Worm (Caenorhabditis elegans) whole organism, L2 larva: Measurements from ENCODE around the gene lim-6.

Experiments used
- C34F6.9 ChIP-seq: fragments of 150-350 bp; optimal IDR thresholded peaks from 2 replicates; lab custom pipeline; 2014; ENCODE audit warnings: missing biosample characterization, missing genetic modification characterization
- R02D3.7 ChIP-seq: fragments of 150-350 bp; optimal IDR thresholded peaks from 2 replicates; lab custom pipeline; 2014; ENCODE audit warnings: missing biosample characterization, missing genetic modification characterization
- Y55F3AM.14 ChIP-seq: fragments of 200-800 bp; sonication (Bioruptor generic); optimal IDR thresholded peaks from 2 replicates; lab custom pipeline; 2018; ENCODE audit warnings: mild to moderate bottlenecking, missing genetic modification characterization, missing compliant biosample characterization
- ZK546.5 ChIP-seq: sonication (generic microtip); optimal IDR thresholded peaks from 2 replicates; lab custom pipeline; 2017; ENCODE audit warnings: missing biosample characterization, missing genetic modification characterization
- aly-2 ChIP-seq: fragments of 150-350 bp; optimal IDR thresholded peaks from 2 replicates; lab custom pipeline; 2014; ENCODE audit warnings: missing biosample characterization, missing genetic modification characterization
- ama-1 ChIP-seq: fragments of 150-350 bp; optimal IDR thresholded peaks from 2 replicates; lab custom pipeline; 2018; ENCODE audit warnings: inconsistent platforms
- blmp-1 ChIP-seq: sonication (generic microtip); optimal IDR thresholded peaks from 2 replicates; lab custom pipeline; 2017; ENCODE audit warnings: missing genetic modification characterization, mild to moderate bottlenecking, missing compliant biosample characterization, antibody characterized with exemption, moderate library complexity; ENCODE audit not compliant: insufficient read depth
- ceh-16 ChIP-seq: fragments of 150-350 bp; optimal IDR thresholded peaks from 2 replicates; lab custom pipeline; 2014; ENCODE audit warnings: missing biosample characterization, missing genetic modification characterization
- ceh-82 ChIP-seq: fragments of 150-350 bp; optimal IDR thresholded peaks from 2 replicates; lab custom pipeline; 2014; ENCODE audit warnings: missing biosample characterization, missing genetic modification characterization
- crh-2 ChIP-seq: sonication (generic microtip); optimal IDR thresholded peaks from 2 replicates; lab custom pipeline; 2017; ENCODE audit warnings: missing biosample characterization, missing genetic modification characterization
- dmd-4 ChIP-seq: sonication (generic microtip); optimal IDR thresholded peaks from 2 replicates; lab custom pipeline; 2017; ENCODE audit warnings: missing biosample characterization, missing genetic modification characterization
- egl-27 ChIP-seq: sonication (generic microtip); optimal IDR thresholded peaks from 3 replicates; lab custom pipeline; 2017; ENCODE audit warnings: missing biosample characterization, missing genetic modification reagents, missing genetic modification characterization
- elt-3 ChIP-seq: sonication (generic microtip); optimal IDR thresholded peaks from 2 replicates; lab custom pipeline; 2017; ENCODE audit warnings: missing biosample characterization, missing genetic modification characterization
- fos-1 ChIP-seq: fragments of 150-350 bp; optimal IDR thresholded peaks from 2 replicates; lab custom pipeline; 2014; ENCODE audit warnings: missing biosample characterization, missing genetic modification characterization
- lin-11 ChIP-seq: fragments of 150-350 bp; sonication (generic microtip); optimal IDR thresholded peaks from 2 replicates; lab custom pipeline; 2014; ENCODE audit warnings: missing biosample characterization, missing genetic modification characterization, inconsistent platforms, mixed read lengths
- lin-13 ChIP-seq: fragments of 150-350 bp; optimal IDR thresholded peaks from 2 replicates; lab custom pipeline; 2014; ENCODE audit warnings: missing biosample characterization, missing genetic modification reagents, missing genetic modification characterization
- lin-39 ChIP-seq: fragments of 150-350 bp; optimal IDR thresholded peaks from 2 replicates; lab custom pipeline; 2014; ENCODE audit warnings: missing biosample characterization, missing genetic modification reagents, missing genetic modification characterization
- lsy-2 ChIP-seq, 2 experiments: fragments of 150-350 bp in 1 of 2; sonication (generic microtip) in 1 of 2; optimal IDR thresholded peaks; 2 replicates each; lab custom pipeline; 2014 to 2017; ENCODE audit warnings: missing biosample characterization in 2 of 2, missing genetic modification characterization in 2 of 2
- mab-5 ChIP-seq: fragments of 150-350 bp; optimal IDR thresholded peaks from 2 replicates; lab custom pipeline; 2014; ENCODE audit warnings: missing biosample characterization, missing genetic modification characterization
- mbf-1 ChIP-seq: sonication (generic microtip); optimal IDR thresholded peaks from 2 replicates; lab custom pipeline; 2017; ENCODE audit warnings: missing biosample characterization, missing genetic modification characterization
- mdl-1 ChIP-seq, 2 experiments: fragments of 150-350 bp in 1 of 2; sonication (generic microtip) in 1 of 2; optimal IDR thresholded peaks; 2 replicates each; lab custom pipeline; 2017; ENCODE audit warnings: missing biosample characterization in 2 of 2, missing genetic modification characterization in 2 of 2
- nhr-11 ChIP-seq: fragments of 150-350 bp; optimal IDR thresholded peaks from 2 replicates; lab custom pipeline; 2014; ENCODE audit warnings: missing biosample characterization, missing genetic modification characterization
- nhr-129 ChIP-seq: fragments of 150-350 bp; optimal IDR thresholded peaks from 2 replicates; lab custom pipeline; 2014; ENCODE audit warnings: missing biosample characterization, missing genetic modification characterization
- nhr-21 ChIP-seq: fragments of 150-350 bp; optimal IDR thresholded peaks from 2 replicates; lab custom pipeline; 2014; ENCODE audit warnings: missing biosample characterization, missing genetic modification characterization
- nhr-23 ChIP-seq: fragments of 150-350 bp; optimal IDR thresholded peaks from 2 replicates; lab custom pipeline; 2014; ENCODE audit warnings: missing biosample characterization, missing genetic modification reagents, missing genetic modification characterization
- nhr-237 ChIP-seq: fragments of 150-350 bp; optimal IDR thresholded peaks from 2 replicates; lab custom pipeline; 2014; ENCODE audit warnings: missing biosample characterization, missing genetic modification characterization
- nhr-25 ChIP-seq: fragments of 150-350 bp; sonication (generic microtip); optimal IDR thresholded peaks from 3 replicates; lab custom pipeline; 2014; ENCODE audit warnings: missing biosample characterization, missing genetic modification characterization
- nhr-6 ChIP-seq: fragments of 150-350 bp; optimal IDR thresholded peaks from 2 replicates; lab custom pipeline; 2014; ENCODE audit warnings: missing biosample characterization, missing genetic modification characterization
- nhr-77 ChIP-seq: fragments of 150-350 bp; optimal IDR thresholded peaks from 2 replicates; lab custom pipeline; 2014; ENCODE audit warnings: missing biosample characterization, missing genetic modification characterization
- peb-1 ChIP-seq: fragments of 150-350 bp; optimal IDR thresholded peaks from 2 replicates; lab custom pipeline; 2014; ENCODE audit warnings: missing biosample characterization, missing genetic modification characterization
- skn-1 ChIP-seq: sonication (generic microtip); optimal IDR thresholded peaks from 2 replicates; lab custom pipeline; 2017; ENCODE audit warnings: missing biosample characterization, missing genetic modification characterization
- sma-3 ChIP-seq: sonication (generic microtip); optimal IDR thresholded peaks from 2 replicates; lab custom pipeline; 2016; ENCODE audit warnings: missing genetic modification reagents, missing genetic modification characterization, missing compliant biosample characterization
- sma-9 ChIP-seq, 2 experiments: fragments of 150-350 bp in 1 of 2; sonication (generic microtip) in 1 of 2; optimal IDR thresholded peaks; 2 replicates each; lab custom pipeline; 2014 to 2016; ENCODE audit warnings: missing genetic modification characterization in 2 of 2, mild to moderate bottlenecking in 1 of 2, missing biosample characterization in 1 of 2, missing compliant biosample characterization in 1 of 2, missing genetic modification reagents in 1 of 2, moderate library complexity in 1 of 2
- snpc-4 ChIP-seq: fragments of 150-350 bp; optimal IDR thresholded peaks from 2 replicates; lab custom pipeline; 2014; ENCODE audit warnings: missing biosample characterization, missing genetic modification characterization
- unc-39 ChIP-seq: fragments of 150-350 bp; optimal IDR thresholded peaks from 2 replicates; lab custom pipeline; 2014; ENCODE audit warnings: missing biosample characterization, missing genetic modification characterization
- unc-55 ChIP-seq: fragments of 150-350 bp; sonication (generic microtip); optimal IDR thresholded peaks from 3 replicates; lab custom pipeline; 2014; ENCODE audit warnings: missing biosample characterization, missing genetic modification reagents, missing genetic modification characterization
- unc-62 ChIP-seq: fragments of 150-350 bp; optimal IDR thresholded peaks from 2 replicates; lab custom pipeline; 2014; ENCODE audit warnings: missing biosample characterization, missing genetic modification reagents, missing genetic modification characterization
- ztf-1 ChIP-seq: fragments of 200-800 bp; sonication (Bioruptor generic); conservative IDR thresholded peaks from 2 replicates; pipeline ENCODE4 v1.3.6; 2022; ENCODE audit warnings: missing genetic modification characterization, missing compliant biosample characterization

lim-6 gene

ce11 chrX:1122198-1122597 lies 49.9 kb downstream of the lim-6 start:
- TF ChIP-seq sma-9 (GFP tag; optimal IDR thresholded peaks at IDR 0.05; lab: Kevin White, UChicago) (peak; percentile 61), sma-9 (tag; optimal IDR thresholded peaks at IDR 0.05; lab: Kevin White, UChicago) (no peak), snpc-4 (tag; lab: Kevin White, UChicago) (no peak), dmd-4 (tag; lab: Kevin White, UChicago) (no peak), mab-5 (tag; lab: Kevin White, UChicago) (peak; percentile 94), nhr-23 (tag; lab: Kevin White, UChicago) (no peak), nhr-11 (no peak), sma-3 (GFP tag; lab: Kevin White, UChicago) (peak; percentile 5), skn-1 (tag; lab: Kevin White, UChicago) (no peak), crh-2 (tag; lab: Kevin White, UChicago) (peak; percentile 79), ceh-16 (tag; lab: Kevin White, UChicago) (no peak), nhr-77 (no peak), nhr-25 (tag; lab: Kevin White, UChicago) (peak; percentile 24), Y55F3AM.14 (GFP tag; lab: Kevin White, UChicago) (no peak), nhr-21 (tag; lab: Kevin White, UChicago) (peak; percentile 30), lin-13 (GFP tag; lab: Kevin White, UChicago) (peak; percentile 38), blmp-1 (tag; lab: Kevin White, UChicago) (no peak), ama-1 (no peak), unc-55 (GFP tag; lab: Kevin White, UChicago) (peak; percentile 32), peb-1 (no peak), unc-39 (tag; lab: Kevin White, UChicago) (no peak), lsy-2 (tag; optimal IDR thresholded peaks at IDR 0.05; lab: Kevin White, UChicago) (peak in 1 of 2 experiments; percentile 54), unc-62 (GFP tag; lab: Kevin White, UChicago) (peak; percentile 22), aly-2 (tag; lab: Kevin White, UChicago) (no peak), fos-1 (tag; lab: Kevin White, UChicago) (peak; percentile 21), nhr-129 (tag; lab: Kevin White, UChicago) (peak; percentile 69), mbf-1 (tag; lab: Kevin White, UChicago) (no peak), ceh-82 (tag; lab: Kevin White, UChicago) (no peak), lin-39 (tag; lab: Kevin White, UChicago) (peak; percentile 52), mdl-1 (tag; optimal IDR thresholded peaks at IDR 0.05; lab: Kevin White, UChicago) (no peak), C34F6.9 (tag; lab: Kevin White, UChicago) (peak; percentile 67), nhr-6 (tag; lab: Kevin White, UChicago) (peak; percentile 6), lin-11 (tag; lab: Kevin White, UChicago) (no peak), ZK546.5 (tag; lab: Kevin White, UChicago) (no peak), egl-27 (peak; percentile 4)

- TF ChIP-seq unc-39 (tag; lab: Kevin White, UChicago) (no peak), R02D3.7 (tag; lab: Kevin White, UChicago) (no peak), ztf-1 (GFP tag; lab: Robert Waterston, UW) (no peak), nhr-25 (tag; lab: Kevin White, UChicago) (peak; percentile 47)
Measured at ce11 chrX:1123471-1123870, 51.2 kb downstream of the lim-6 start.

- TF ChIP-seq elt-3 (tag; lab: Kevin White, UChicago) (no peak), nhr-25 (tag; lab: Kevin White, UChicago) (peak; percentile 36), blmp-1 (tag; lab: Kevin White, UChicago) (peak; percentile 45)
Measured at ce11 chrX:1124146-1124545, 51.9 kb downstream of the lim-6 start, which contains the start of gene C05D9.9. Gene C05D9.9 (minus strand): TSS chrX:1124246.

ce11 chrX:1125426-1125825 lies 53.2 kb downstream of the lim-6 start, which contains the start of gene lmp-2:
Gene lmp-2 (plus strand): TSS chrX:1125615.
- TF ChIP-seq sma-9 (GFP tag; optimal IDR thresholded peaks at IDR 0.05; lab: Kevin White, UChicago) (peak; percentile 11), sma-9 (tag; optimal IDR thresholded peaks at IDR 0.05; lab: Kevin White, UChicago) (no peak), nhr-237 (no peak), crh-2 (tag; lab: Kevin White, UChicago) (peak; percentile 12), fos-1 (tag; lab: Kevin White, UChicago) (peak; percentile 50)
